Worm (Caenorhabditis elegans): ENCODE results near the gene F55E10.1.

ce11 chrX:8368210-8368609 is 26.4 kb downstream of the F55E10.1 start:
- TF ChIP-seq unc-62 (GFP tag; optimal IDR thresholded peaks at IDR 0.05) = no peak
- peak; percentile 89 for TF ChIP-seq tbx-2 (tag; optimal IDR thresholded peaks at IDR 0.05)
- TF ChIP-seq lsy-2 (tag; optimal IDR thresholded peaks at IDR 0.05) = peak; percentile 78 to 82
- TF ChIP-seq ceh-63 (GFP tag; optimal IDR thresholded peaks at IDR 0.05) = no peak
- peak; percentile 44 for TF ChIP-seq lin-15B (tag; optimal IDR thresholded peaks at IDR 0.05)

Data from whole organism, L1 larva.